Fruit fly (Drosophila melanogaster) whole organism, embryonic: ENCODE results near the gene Zyx.
A peak's percentile ranks its signal among the peaks of the same experiment; 100 is the strongest.

Source experiments
- ATbp ChIP-seq: fragments of 200-800 bp; sonication (Bioruptor generic); optimal IDR thresholded peaks from 2 replicates; lab custom pipeline; 2017; ENCODE audit warnings: missing biosample characterization, mild to moderate bottlenecking, missing genetic modification characterization, missing genetic modification reagents
- Adf1 ChIP-seq: fragments of 200-800 bp; sonication (Bioruptor generic); IDR thresholded peaks from 2 replicates; pipeline ENCODE4 v1.3.6; 2022; ENCODE audit warnings: missing biosample characterization, missing genetic modification characterization
- Atf3 ChIP-seq: fragments of 200-800 bp; sonication (Bioruptor generic); optimal IDR thresholded peaks from 3 replicates; lab custom pipeline; 2016; ENCODE audit warnings: missing biosample characterization, missing genetic modification characterization
- Bteb2 ChIP-seq: fragments of 200-800 bp; sonication (Bioruptor generic); optimal IDR thresholded peaks from 2 replicates; lab custom pipeline; 2016; ENCODE audit warnings: missing biosample characterization, missing genetic modification characterization
- CG10147 ChIP-seq: fragments of 200-800 bp; sonication (Bioruptor generic); optimal IDR thresholded peaks from 2 replicates; lab custom pipeline; 2019; ENCODE audit warnings: missing biosample characterization, mild to moderate bottlenecking, missing genetic modification characterization, moderate library complexity
- CG10267 ChIP-seq: fragments of 200-800 bp; sonication (Bioruptor generic); optimal IDR thresholded peaks from 2 replicates; lab custom pipeline; 2018; ENCODE audit warnings: missing biosample characterization, mild to moderate bottlenecking, missing genetic modification characterization, moderate library complexity
- CG10565 ChIP-seq: fragments of 200-800 bp; sonication (Bioruptor generic); optimal IDR thresholded peaks from 3 replicates; lab custom pipeline; 2016; ENCODE audit warnings: missing biosample characterization, mild to moderate bottlenecking, missing genetic modification characterization
- CG10979 ChIP-seq: fragments of 200-800 bp; sonication (Bioruptor generic); optimal IDR thresholded peaks from 2 replicates; lab custom pipeline; 2018; ENCODE audit warnings: missing biosample characterization, mild to moderate bottlenecking, missing genetic modification characterization, moderate library complexity
- CG13624 ChIP-seq: fragments of 200-800 bp; sonication (Bioruptor generic); optimal IDR thresholded peaks from 2 replicates; lab custom pipeline; 2016; ENCODE audit warnings: missing biosample characterization, missing genetic modification characterization
- CG14965 ChIP-seq: fragments of 200-800 bp; sonication (Bioruptor generic); optimal IDR thresholded peaks from 2 replicates; lab custom pipeline; 2016; ENCODE audit warnings: missing biosample characterization, missing genetic modification characterization, borderline replicate concordance
- CG15011 ChIP-seq: fragments of 200-800 bp; sonication (Bioruptor generic); optimal IDR thresholded peaks from 3 replicates; lab custom pipeline; 2018; ENCODE audit warnings: missing biosample characterization, mild to moderate bottlenecking, missing genetic modification characterization
- CG15073 ChIP-seq: fragments of 200-800 bp; sonication (Bioruptor generic); optimal IDR thresholded peaks from 2 replicates; lab custom pipeline; 2016; ENCODE audit warnings: missing biosample characterization, missing genetic modification characterization
- CG17186 ChIP-seq: fragments of 200-800 bp; sonication (Bioruptor generic); optimal IDR thresholded peaks from 3 replicates; lab custom pipeline; 2017; ENCODE audit warnings: missing biosample characterization, missing genetic modification reagents, missing genetic modification characterization
- CG18599 ChIP-seq: fragments of 200-800 bp; sonication (Bioruptor generic); optimal IDR thresholded peaks from 3 replicates; lab custom pipeline; 2017; ENCODE audit warnings: missing biosample characterization, missing genetic modification characterization, mild to moderate bottlenecking, moderate library complexity, missing genetic modification reagents
- CG2116 ChIP-seq: fragments of 200-800 bp; sonication (Bioruptor generic); optimal IDR thresholded peaks from 3 replicates; lab custom pipeline; 2018; ENCODE audit warnings: missing biosample characterization, mild to moderate bottlenecking, missing genetic modification characterization
- CG32532 ChIP-seq: fragments of 200-800 bp; sonication (Bioruptor generic); IDR thresholded peaks from 2 replicates; pipeline ENCODE4 v1.3.6; 2022; ENCODE audit warnings: missing biosample characterization, missing genetic modification characterization
- CG6765 ChIP-seq: fragments of 200-800 bp; sonication (Bioruptor generic); optimal IDR thresholded peaks from 3 replicates; lab custom pipeline; 2017; ENCODE audit warnings: missing biosample characterization, mild to moderate bottlenecking, missing genetic modification characterization
- CG8290 ChIP-seq, 3 experiments: fragments of 200-800 bp; sonication (Bioruptor generic); optimal IDR thresholded peaks; 2 replicates each; lab custom pipeline; 2016 to 2019; ENCODE audit warnings: missing biosample characterization in 3 of 3, missing genetic modification characterization in 3 of 3, mild to moderate bottlenecking in 2 of 3, moderate library complexity in 1 of 3
- CG8359 ChIP-seq: fragments of 200-800 bp; sonication (Bioruptor generic); optimal IDR thresholded peaks from 2 replicates; lab custom pipeline; 2017; ENCODE audit warnings: missing biosample characterization, mild to moderate bottlenecking, missing genetic modification characterization, borderline replicate concordance
- CkIIα-i1 ChIP-seq: fragments of 200-800 bp; sonication (Bioruptor generic); IDR thresholded peaks from 2 replicates; pipeline ENCODE4 v1.3.6; 2022; ENCODE audit warnings: missing biosample characterization, missing genetic modification characterization
- Dp ChIP-seq: fragments of 200-800 bp; sonication (Bioruptor generic); optimal IDR thresholded peaks from 2 replicates; lab custom pipeline; 2018; ENCODE audit warnings: missing biosample characterization, mild to moderate bottlenecking, missing genetic modification characterization, moderate library complexity
- ERR ChIP-seq: fragments of 200-800 bp; sonication (Bioruptor generic); optimal IDR thresholded peaks from 2 replicates; lab custom pipeline; 2016; ENCODE audit warnings: missing biosample characterization, missing genetic modification characterization
- Elba2 ChIP-seq: fragments of 200-800 bp; sonication (Bioruptor generic); optimal IDR thresholded peaks from 3 replicates; lab custom pipeline; 2016; ENCODE audit warnings: missing biosample characterization, missing genetic modification characterization
- Hand ChIP-seq: fragments of 200-800 bp; sonication (Bioruptor generic); optimal IDR thresholded peaks from 2 replicates; lab custom pipeline; 2017; ENCODE audit warnings: mild to moderate bottlenecking, missing biosample characterization, missing genetic modification reagents, missing genetic modification characterization
- Hey ChIP-seq: fragments of 200-800 bp; sonication (Bioruptor generic); optimal IDR thresholded peaks from 3 replicates; lab custom pipeline; 2018; ENCODE audit warnings: missing biosample characterization, mild to moderate bottlenecking, missing genetic modification characterization
- Taf1 ChIP-seq: fragments of 200-800 bp; sonication (Bioruptor generic); IDR thresholded peaks from 2 replicates; pipeline ENCODE4 v1.3.6; 2022; ENCODE audit warnings: missing biosample characterization, missing genetic modification characterization
- amos ChIP-seq: fragments of 200-800 bp; sonication (Bioruptor generic); IDR thresholded peaks from 2 replicates; pipeline ENCODE4 v1.3.6; 2022; ENCODE audit warnings: missing biosample characterization, missing genetic modification characterization; ENCODE audit not compliant: partially characterized antibody
- bab2 ChIP-seq: fragments of 200-800 bp; sonication (Bioruptor generic); optimal IDR thresholded peaks from 2 replicates; lab custom pipeline; 2016; ENCODE audit warnings: missing biosample characterization, missing genetic modification characterization
- crc ChIP-seq: fragments of 200-800 bp; sonication (Bioruptor generic); optimal IDR thresholded peaks from 2 replicates; lab custom pipeline; 2016; ENCODE audit warnings: missing biosample characterization, missing genetic modification characterization
- danr ChIP-seq: fragments of 200-800 bp; sonication (Bioruptor generic); IDR thresholded peaks from 2 replicates; pipeline ENCODE4 v1.3.6; 2022; ENCODE audit warnings: missing biosample characterization, missing genetic modification characterization
- dimm ChIP-seq: fragments of 200-800 bp; sonication (Bioruptor generic); IDR thresholded peaks from 2 replicates; pipeline ENCODE4 v1.3.6; 2022; ENCODE audit warnings: missing biosample characterization, missing genetic modification characterization
- disco-r ChIP-seq: fragments of 200-800 bp; sonication (Bioruptor generic); optimal IDR thresholded peaks from 2 replicates; lab custom pipeline; 2016; ENCODE audit warnings: missing biosample characterization, missing genetic modification characterization
- dm ChIP-seq: fragments of 200-800 bp; sonication (Bioruptor generic); optimal IDR thresholded peaks from 3 replicates; lab custom pipeline; 2016; ENCODE audit warnings: missing biosample characterization, missing genetic modification characterization
- dpn ChIP-seq, 2 experiments: fragments of 200-800 bp; sonication (Bioruptor generic); optimal IDR thresholded peaks; 3 replicates each; lab custom pipeline; 2016; ENCODE audit warnings: missing biosample characterization in 2 of 2, missing genetic modification characterization in 2 of 2
- ewg ChIP-seq: fragments of 200-800 bp; sonication (Bioruptor generic); optimal IDR thresholded peaks from 3 replicates; lab custom pipeline; 2017; ENCODE audit warnings: mild to moderate bottlenecking, missing biosample characterization, missing genetic modification reagents, missing genetic modification characterization
- fru ChIP-seq: fragments of >200 bp; optimal IDR thresholded peaks from 2 replicates; lab custom pipeline; 2017
- gfzf ChIP-seq: fragments of 200-800 bp; sonication (Bioruptor generic); optimal IDR thresholded peaks from 2 replicates; lab custom pipeline; 2016; ENCODE audit warnings: missing biosample characterization, mild to moderate bottlenecking, missing genetic modification characterization, moderate library complexity
- ind ChIP-seq: fragments of 200-800 bp; sonication (Bioruptor generic); optimal IDR thresholded peaks from 3 replicates; lab custom pipeline; 2016; ENCODE audit warnings: missing biosample characterization, missing genetic modification characterization
- jing ChIP-seq: fragments of 200-800 bp; sonication (Bioruptor generic); optimal IDR thresholded peaks from 2 replicates; lab custom pipeline; 2018; ENCODE audit warnings: missing biosample characterization, mild to moderate bottlenecking, missing genetic modification characterization
- lbe ChIP-seq: fragments of 200-800 bp; sonication (Bioruptor generic); optimal IDR thresholded peaks from 2 replicates; lab custom pipeline; 2016; ENCODE audit warnings: missing biosample characterization, mild to moderate bottlenecking, missing genetic modification characterization
- nau ChIP-seq: fragments of 200-800 bp; sonication (Bioruptor generic); optimal IDR thresholded peaks from 3 replicates; lab custom pipeline; 2017; ENCODE audit warnings: missing biosample characterization, mild to moderate bottlenecking, missing genetic modification characterization, missing genetic modification reagents
- p53 ChIP-seq: fragments of 200-800 bp; sonication (Bioruptor generic); optimal IDR thresholded peaks from 2 replicates; lab custom pipeline; 2016; ENCODE audit warnings: missing biosample characterization, missing genetic modification characterization
- pan ChIP-seq, 4 experiments: fragments of >200 bp in 3 of 4; fragments of 200-800 bp in 1 of 4; sonication (Bioruptor generic) in 1 of 4; optimal IDR thresholded peaks in 3 of 4; IDR thresholded peaks in 1 of 4; 2 replicates each; pipeline versions ENCODE4 v1.3.6 to Lab custom; 2017 to 2022; ENCODE audit warnings: missing biosample characterization in 2 of 4, missing genetic modification characterization in 2 of 4, mixed read lengths in 1 of 4
- sens ChIP-seq: fragments of 200-800 bp; sonication (Bioruptor generic); peaks from one replicate; lab custom pipeline; 2016; ENCODE audit warnings: missing biosample characterization, missing genetic modification characterization
- sug ChIP-seq: fragments of 200-800 bp; optimal IDR thresholded peaks from 2 replicates; lab custom pipeline; 2019; ENCODE audit warnings: missing biosample characterization, mild to moderate bottlenecking, missing genetic modification characterization, moderate library complexity
- tio ChIP-seq: fragments of 200-800 bp; sonication (Bioruptor generic); optimal IDR thresholded peaks from 2 replicates; lab custom pipeline; 2017; ENCODE audit warnings: missing biosample characterization, missing genetic modification characterization, inconsistent platforms
- vnd ChIP-seq: fragments of 200-800 bp; sonication (Bioruptor generic); IDR thresholded peaks from 3 replicates; pipeline ENCODE4 v1.3.6; 2022; ENCODE audit warnings: missing biosample characterization, missing genetic modification characterization; ENCODE audit not compliant: partially characterized antibody

The Zyx gene

DNA sequence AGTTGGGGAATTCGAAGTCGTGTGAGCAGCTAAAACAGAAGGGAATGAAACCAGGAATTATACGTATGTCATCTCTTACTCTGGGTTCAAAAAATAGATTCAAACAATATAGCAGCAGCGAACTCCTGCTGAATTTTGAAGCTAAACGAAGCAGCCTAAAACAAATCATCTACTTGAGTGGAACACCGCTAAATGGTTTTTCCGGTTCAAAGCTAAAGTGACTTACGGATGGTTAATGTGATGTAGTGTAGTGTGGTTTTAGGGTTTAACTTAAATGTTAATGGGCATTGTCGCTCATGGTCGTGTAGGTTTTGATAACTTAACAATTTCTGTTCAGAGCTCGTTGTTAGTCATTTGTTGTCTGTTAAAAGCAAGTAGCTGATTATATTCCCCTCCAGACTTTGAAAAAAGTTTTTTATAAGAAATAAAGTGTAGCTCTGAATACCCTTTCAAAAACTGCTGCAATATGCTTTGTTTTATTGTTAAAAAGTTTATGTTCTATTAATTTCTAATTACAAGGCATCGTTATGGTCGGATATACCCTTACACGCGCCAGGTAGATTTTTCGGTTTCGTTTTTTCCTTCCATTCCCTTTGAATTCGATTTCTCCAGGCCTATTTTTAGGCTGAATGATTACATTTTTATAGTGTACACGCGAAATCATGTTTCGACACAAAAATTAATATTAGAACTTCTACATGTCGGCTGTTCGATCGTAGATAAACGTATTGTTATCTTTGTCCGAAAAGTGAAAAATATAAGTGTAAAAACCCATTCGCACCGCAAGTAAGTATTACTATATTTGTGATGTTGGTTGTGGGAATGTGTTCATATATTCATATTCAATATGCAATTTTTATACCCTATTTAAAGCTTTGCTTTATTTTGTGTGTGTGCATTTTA is 48.3 kb upstream of the Zyx start (continued):
- TF ChIP-seq CG8290 (GFP tag; optimal IDR thresholded peaks at IDR 0.05; lab: Kevin White, UChicago): peak; percentile 72
- peak; percentile 43 to 91 for TF ChIP-seq CG8290 (tag; optimal IDR thresholded peaks at IDR 0.05; lab: Kevin White, UChicago)
- peak; percentile 89 for TF ChIP-seq ewg (GFP tag; lab: Kevin White, UChicago)
- TF ChIP-seq CG10565 (GFP tag; lab: Kevin White, UChicago): peak; percentile 81
- TF ChIP-seq dpn (GFP tag; optimal IDR thresholded peaks at IDR 0.05; lab: Kevin White, UChicago): peak; percentile 94 to 95
- TF ChIP-seq CG15011 (GFP tag; lab: Kevin White, UChicago): peak; percentile 69
- TF ChIP-seq dm (GFP tag; lab: Kevin White, UChicago): peak; percentile 87
- peak; percentile 65 for TF ChIP-seq CG15073
- peak; percentile 71; the same call in 1 of the 2 replicates for TF ChIP-seq danr (GFP tag; lab: Robert Waterston, UW)
- peak; percentile 85 for TF ChIP-seq disco-r (GFP tag; lab: Kevin White, UChicago)
- peak; percentile 94 for TF ChIP-seq CG10979
- no peak for TF ChIP-seq CkIIα-i1 (GFP tag; lab: Robert Waterston, UW)
- TF ChIP-seq jing (GFP tag; lab: Kevin White, UChicago): peak; percentile 82
- 0 out of 2 replicates have a peak, but pooled peaks have one; percentile 84 for TF ChIP-seq Taf1 (GFP tag; lab: Robert Waterston, UW)
- TF ChIP-seq pan (optimal IDR thresholded peaks at IDR 0.05; lab: Kevin White, UChicago): peak in 1 of 2 experiments; percentile 45
- TF ChIP-seq pan (GFP tag; optimal IDR thresholded peaks at IDR 0.05 in 1 of 2, IDR thresholded peaks at IDR 0.05 in 1 of 2): no peak
- TF ChIP-seq Elba2 (GFP tag; lab: Kevin White, UChicago): peak; percentile 68
- TF ChIP-seq CG14965 (GFP tag; lab: Kevin White, UChicago): peak; percentile 61
- no peak for TF ChIP-seq dimm (GFP tag; lab: Robert Waterston, UW)
- peak; percentile 91 for TF ChIP-seq crc (GFP tag; lab: Kevin White, UChicago)
- no peak for TF ChIP-seq amos (GFP tag; lab: Robert Waterston, UW)
- TF ChIP-seq tio (GFP tag; lab: Kevin White, UChicago): peak; percentile 92
- TF ChIP-seq gfzf (GFP tag; lab: Kevin White, UChicago): peak; percentile 36
- no peak for TF ChIP-seq Hey (tag; lab: Kevin White, UChicago)
- TF ChIP-seq Dp (GFP tag; lab: Kevin White, UChicago): peak; percentile 10
- peak; percentile 73 for TF ChIP-seq CG6765
- peak; percentile 40 for TF ChIP-seq Hand (GFP tag; lab: Kevin White, UChicago)
- peak; percentile 91 for TF ChIP-seq CG13624 (GFP tag; lab: Kevin White, UChicago)
- TF ChIP-seq p53 (GFP tag; lab: Kevin White, UChicago): peak; percentile 85
- peak; percentile 88 for TF ChIP-seq ind
- TF ChIP-seq bab2: peak; percentile 96
- peak; percentile 88 for TF ChIP-seq CG10147
- TF ChIP-seq ERR (GFP tag; lab: Kevin White, UChicago): peak; percentile 77
- peak; percentile 73 for TF ChIP-seq CG8359
- peak; percentile 93 for TF ChIP-seq Bteb2 (GFP tag; lab: Kevin White, UChicago)
- peak; percentile 99 for TF ChIP-seq sens (GFP tag; lab: Kevin White, UChicago)
- TF ChIP-seq nau: peak; percentile 90
- TF ChIP-seq ATbp: peak; percentile 92
- no peak for TF ChIP-seq vnd (GFP tag; lab: Robert Waterston, UW)
- peak; percentile 87 for TF ChIP-seq CG10267 (tag; lab: Kevin White, UChicago)
- peak; percentile 65 for TF ChIP-seq sug (tag; lab: Kevin White, UChicago)
- TF ChIP-seq Adf1: peak; percentile 66; the same call in 1 of the 2 replicates
- no peak for TF ChIP-seq fru
- peak; percentile 76 for TF ChIP-seq CG2116 (GFP tag; lab: Kevin White, UChicago)
- no peak for TF ChIP-seq CG18599 (GFP tag; lab: Kevin White, UChicago)
- peak; percentile 93 for TF ChIP-seq Atf3 (GFP tag; lab: Kevin White, UChicago)
- peak; percentile 47 for TF ChIP-seq CG17186 (GFP tag; lab: Kevin White, UChicago)
- TF ChIP-seq lbe (GFP tag; lab: Kevin White, UChicago): peak; percentile 82
- no peak for TF ChIP-seq CG32532 (GFP tag; lab: Robert Waterston, UW)
